Fruit fly (Drosophila melanogaster) whole organism, prepupa: ENCODE data around the gene CG46314.

ENCODE experiments used
- CG15336 ChIP-seq: fragments of 200-800 bp; sonication (Bioruptor generic); IDR thresholded peaks from 2 replicates; pipeline ENCODE4 v1.3.6; 2022; ENCODE audit warnings: missing biosample characterization, missing genetic modification characterization
- CG16779 ChIP-seq: fragments of 200-800 bp; sonication (Bioruptor generic); optimal IDR thresholded peaks from 3 replicates; lab custom pipeline; 2017; ENCODE audit warnings: missing biosample characterization, mild to moderate bottlenecking, missing genetic modification characterization
- CG3032 ChIP-seq: fragments of 200-800 bp; optimal IDR thresholded peaks from 2 replicates; lab custom pipeline; 2019; ENCODE audit warnings: missing biosample characterization, mild to moderate bottlenecking, missing genetic modification characterization, moderate library complexity
- CG34406 ChIP-seq: fragments of 200-800 bp; sonication (Bioruptor generic); optimal IDR thresholded peaks from 3 replicates; lab custom pipeline; 2016; ENCODE audit warnings: missing biosample characterization, missing genetic modification characterization
- CG6808 ChIP-seq: fragments of 200-800 bp; sonication (Bioruptor generic); optimal IDR thresholded peaks from 3 replicates; lab custom pipeline; 2017; ENCODE audit warnings: missing biosample characterization, missing genetic modification characterization, mild to moderate bottlenecking, moderate library complexity, missing genetic modification reagents
- CG8319 ChIP-seq: fragments of 200-800 bp; sonication (Bioruptor generic); optimal IDR thresholded peaks from 3 replicates; lab custom pipeline; 2016; ENCODE audit warnings: missing biosample characterization, missing genetic modification characterization
- Eip93F ChIP-seq: fragments of 200-800 bp; sonication (Bioruptor generic); optimal IDR thresholded peaks from 2 replicates; lab custom pipeline; 2016; ENCODE audit warnings: missing biosample characterization, mild to moderate bottlenecking, missing genetic modification characterization
- Ets21C ChIP-seq: fragments of 200-800 bp; sonication (Bioruptor generic); optimal IDR thresholded peaks from 3 replicates; lab custom pipeline; 2016; ENCODE audit warnings: missing biosample characterization, missing genetic modification characterization
- OdsH ChIP-seq: fragments of 200-800 bp; sonication (Bioruptor generic); optimal IDR thresholded peaks from 3 replicates; lab custom pipeline; 2016; ENCODE audit warnings: missing biosample characterization, missing genetic modification characterization
- Smox ChIP-seq: fragments of 200-800 bp; sonication (Bioruptor generic); optimal IDR thresholded peaks from 3 replicates; lab custom pipeline; 2016; ENCODE audit warnings: missing biosample characterization, missing genetic modification characterization
- Sox14 ChIP-seq: fragments of 200-800 bp; sonication (Bioruptor generic); optimal IDR thresholded peaks from 3 replicates; lab custom pipeline; 2016; ENCODE audit warnings: missing biosample characterization, missing genetic modification characterization
- esn ChIP-seq: fragments of 200-800 bp; sonication (Bioruptor generic); optimal IDR thresholded peaks from 2 replicates; lab custom pipeline; 2016; ENCODE audit warnings: missing biosample characterization, mild to moderate bottlenecking, missing genetic modification characterization, moderate library complexity
- net ChIP-seq: fragments of 200-800 bp; sonication (Bioruptor generic); optimal IDR thresholded peaks from 3 replicates; lab custom pipeline; 2016; ENCODE audit warnings: missing biosample characterization, missing genetic modification characterization
- topi ChIP-seq: fragments of 200-800 bp; sonication (Bioruptor generic); optimal IDR thresholded peaks from 3 replicates; lab custom pipeline; 2016; ENCODE audit warnings: missing biosample characterization, missing genetic modification characterization

- TF ChIP-seq Sox14 (GFP tag; lab: Kevin White, UChicago): no peak
- TF ChIP-seq Eip93F (GFP tag; lab: Kevin White, UChicago): no peak
- no peak for TF ChIP-seq CG3032 (tag; lab: Kevin White, UChicago)
- TF ChIP-seq CG15336: no peak
- TF ChIP-seq Ets21C (GFP tag; lab: Kevin White, UChicago): no peak
- TF ChIP-seq topi (GFP tag; lab: Kevin White, UChicago): no peak
- no peak for TF ChIP-seq CG34406 (GFP tag; lab: Kevin White, UChicago)
- no peak for TF ChIP-seq OdsH
- no peak for TF ChIP-seq esn (GFP tag; lab: Kevin White, UChicago)
- no peak for TF ChIP-seq CG6808 (GFP tag; lab: Kevin White, UChicago)
- no peak for TF ChIP-seq Smox (GFP tag; lab: Kevin White, UChicago)
- TF ChIP-seq CG16779 (tag; lab: Kevin White, UChicago): no peak
- TF ChIP-seq net (GFP tag; lab: Kevin White, UChicago): no peak
- TF ChIP-seq CG8319 (GFP tag; lab: Kevin White, UChicago): no peak
These were observed 47.9 kb upstream of the CG46314 start for dm6 chr2L:21266277-21266676.
